Worm (Caenorhabditis elegans) whole organism, mixed stage, embryonic: ENCODE measurements around the gene F10E9.4.
"Not testable (repeated sequence)": the region's sequence is repeated elsewhere in the genome, so short reads cannot be mapped to it uniquely, and the experiment has no call there.

Experiments
- blmp-1 ChIP-seq: fragments of 150-350 bp; optimal IDR thresholded peaks from 2 replicates; lab custom pipeline; 2014; ENCODE audit warnings: missing biosample characterization, missing genetic modification characterization
- elt-1 ChIP-seq: sonication (generic microtip); optimal IDR thresholded peaks from 2 replicates; lab custom pipeline; 2017; ENCODE audit warnings: missing genetic modification characterization, mild to moderate bottlenecking, missing compliant biosample characterization, antibody characterized with exemption, moderate library complexity, borderline replicate concordance; ENCODE audit not compliant: insufficient read depth
- elt-3 ChIP-seq: fragments of 150-350 bp; optimal IDR thresholded peaks from 2 replicates; lab custom pipeline; 2014; ENCODE audit warnings: missing biosample characterization, missing genetic modification characterization
- lsy-2 ChIP-seq: fragments of 150-350 bp; optimal IDR thresholded peaks from 2 replicates; lab custom pipeline; 2014; ENCODE audit warnings: missing biosample characterization, missing genetic modification characterization
- nhr-237 ChIP-seq: fragments of 150-350 bp; optimal IDR thresholded peaks from 2 replicates; lab custom pipeline; 2014; ENCODE audit warnings: missing biosample characterization, missing genetic modification characterization
- nhr-28 ChIP-seq: fragments of 150-350 bp; optimal IDR thresholded peaks from 2 replicates; lab custom pipeline; 2014; ENCODE audit warnings: missing biosample characterization, missing genetic modification characterization
- nhr-76 ChIP-seq: sonication (generic microtip); optimal IDR thresholded peaks from 2 replicates; lab custom pipeline; 2017; ENCODE audit warnings: missing biosample characterization, missing genetic modification characterization
- pha-4 ChIP-seq: fragments of 150-350 bp; optimal IDR thresholded peaks from 2 replicates; lab custom pipeline; 2018; ENCODE audit warnings: missing biosample characterization, missing genetic modification reagents, missing genetic modification characterization
- snpc-4 ChIP-seq: fragments of 150-350 bp; optimal IDR thresholded peaks from 2 replicates; lab custom pipeline; 2014; ENCODE audit warnings: missing biosample characterization, missing genetic modification characterization
- sptf-1 ChIP-seq: sonication (generic microtip); optimal IDR thresholded peaks from 2 replicates; lab custom pipeline; 2017; ENCODE audit warnings: mild to moderate bottlenecking, missing genetic modification characterization, moderate library complexity, missing compliant biosample characterization
- unc-120 ChIP-seq: sonication (generic microtip); optimal IDR thresholded peaks from 2 replicates; lab custom pipeline; 2017; ENCODE audit warnings: missing genetic modification characterization, missing compliant biosample characterization; ENCODE audit not compliant: poor library complexity, severe bottlenecking
- unc-39 ChIP-seq: fragments of 150-350 bp; optimal IDR thresholded peaks from 2 replicates; lab custom pipeline; 2014; ENCODE audit warnings: missing biosample characterization, missing genetic modification characterization
- unc-62 ChIP-seq: fragments of 150-350 bp; optimal IDR thresholded peaks from 2 replicates; lab custom pipeline; 2014; ENCODE audit warnings: missing biosample characterization, missing genetic modification reagents, missing genetic modification characterization
- ztf-11 ChIP-seq: fragments of 150-350 bp; optimal IDR thresholded peaks from 2 replicates; lab custom pipeline; 2014; ENCODE audit warnings: missing biosample characterization, missing genetic modification characterization

DNA sequence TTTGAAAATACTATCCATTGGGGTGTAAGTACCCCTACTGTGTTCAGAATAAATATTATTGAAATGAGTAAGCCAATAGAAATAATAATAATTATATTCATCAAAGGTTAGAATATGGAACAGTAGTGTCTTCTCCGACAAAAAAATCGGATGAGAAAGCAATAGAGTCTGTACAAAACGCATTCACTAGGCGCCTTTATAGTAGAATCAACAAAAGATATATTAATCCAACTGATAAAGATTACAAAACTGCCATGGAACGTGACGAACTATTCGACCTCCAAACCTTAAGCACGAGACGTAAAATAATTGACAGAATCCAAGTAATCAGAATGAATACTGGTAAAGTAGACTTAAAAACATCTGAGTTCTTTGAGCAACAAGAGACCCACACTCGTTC is 39.5 kb downstream of the F10E9.4 start, which contains the start of gene clc-29:
- TF ChIP-seq nhr-28 (tag; lab: Kevin White, UChicago); nhr-237 (tag; lab: Kevin White, UChicago); elt-3; unc-39; ztf-11 (tag; lab: Kevin White, UChicago); elt-1 (tag; lab: Kevin White, UChicago); lsy-2 (tag; lab: Kevin White, UChicago); unc-120 (tag; lab: Kevin White, UChicago); blmp-1 (tag; lab: Kevin White, UChicago); snpc-4 (tag; lab: Kevin White, UChicago); pha-4 (tag; lab: Kevin White, UChicago); nhr-76 (tag; lab: Kevin White, UChicago); unc-62 (GFP tag; lab: Kevin White, UChicago); sptf-1 (tag; lab: Kevin White, UChicago): not testable (repeated sequence)
